Worm (Caenorhabditis elegans): ENCODE results near the gene lon-1.

lon-1 gene

DNA sequence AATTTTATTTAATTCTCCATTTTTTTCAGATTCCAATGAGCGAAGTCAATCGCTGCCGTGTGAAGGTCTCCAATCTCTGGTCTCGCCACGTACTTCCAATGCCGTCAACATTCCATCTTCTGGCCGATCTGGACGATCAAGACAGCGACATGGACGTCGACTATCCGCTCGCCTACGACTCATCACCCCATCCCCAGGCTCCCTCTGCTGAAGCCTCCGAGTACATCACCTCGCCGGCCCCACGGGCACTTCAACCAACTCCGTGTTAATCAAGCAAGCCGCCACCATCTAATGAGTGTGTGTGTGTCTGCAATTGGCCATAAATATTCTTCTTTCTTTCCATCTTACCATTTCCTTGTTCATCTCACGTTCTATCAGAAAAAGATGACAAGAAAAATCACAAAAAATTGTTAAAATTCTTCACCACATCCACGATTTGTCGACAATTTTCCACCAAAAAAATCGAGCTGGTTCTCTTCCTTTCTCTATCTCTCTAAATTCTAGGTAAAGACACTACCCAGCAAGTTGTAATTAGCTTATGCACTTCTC lies 31.3 kb downstream of the lon-1 start:
- TF ChIP-seq hsf-1 (GFP tag; IDR thresholded peaks at IDR 0.05), result no peak
- TF ChIP-seq rec-8 (tag; optimal IDR thresholded peaks at IDR 0.05), result no peak
- TF ChIP-seq ccch-3 (GFP tag; optimal IDR thresholded peaks at IDR 0.05), result no peak
- TF ChIP-seq hmg-1.2 (GFP tag; IDR thresholded peaks at IDR 0.05), result 0 out of 2 replicates have a peak, but pooled peaks have one; percentile 6
- no peak for TF ChIP-seq snpc-3.4 (tag; optimal IDR thresholded peaks at IDR 0.05)
- TF ChIP-seq tlf-1 (GFP tag; optimal IDR thresholded peaks at IDR 0.05), result no peak
- no peak for TF ChIP-seq ekl-4 (GFP tag; IDR thresholded peaks at IDR 0.05)
- no peak for TF ChIP-seq hlh-26 (GFP tag; conservative IDR thresholded peaks at IDR 0.05)
- TF ChIP-seq mcd-1 (GFP tag; IDR thresholded peaks at IDR 0.05), result 0 out of 2 replicates have a peak, but pooled peaks have one; percentile 6
- TF ChIP-seq dox-1 (GFP tag; IDR thresholded peaks at IDR 0.05), result no peak
- peak; percentile 26; the same call in 1 of the 2 replicates for TF ChIP-seq ceh-100 (GFP tag; IDR thresholded peaks at IDR 0.05)
- peak; percentile 69 for TF ChIP-seq zfh-2 (GFP tag; conservative IDR thresholded peaks at IDR 0.05)
- no peak for TF ChIP-seq C06A6.2 (GFP tag; conservative IDR thresholded peaks at IDR 0.05)
- TF ChIP-seq egl-18 (GFP tag; IDR thresholded peaks at IDR 0.05), result no peak

DNA sequence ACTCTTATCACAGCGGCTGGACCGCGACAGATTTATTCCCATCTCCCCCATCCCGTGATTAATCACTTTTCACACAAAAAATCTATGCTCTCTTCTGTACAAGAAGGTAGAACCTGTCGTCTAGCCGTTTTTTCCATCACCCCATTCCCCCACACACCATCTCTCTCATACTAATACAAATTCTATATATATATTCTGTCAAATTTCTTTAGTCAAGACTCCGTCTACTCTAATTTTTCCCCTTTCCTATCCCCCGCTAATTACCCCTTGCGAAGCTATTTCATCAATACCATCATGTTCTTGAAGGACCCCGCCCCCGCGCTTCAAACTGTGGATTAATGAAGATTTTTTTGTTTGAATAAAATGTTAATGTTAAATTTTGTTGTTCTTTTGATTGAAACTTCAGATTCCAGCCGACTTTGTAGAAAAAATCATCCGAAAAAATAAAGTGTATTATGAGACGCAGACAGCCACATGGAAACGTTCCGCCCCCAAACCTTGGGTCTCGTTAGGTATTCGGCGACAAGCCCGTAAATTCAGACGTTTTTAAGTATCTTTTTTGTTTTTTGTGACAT lies 31.8 kb downstream of the lon-1 start:
- TF ChIP-seq chd-7 (tag; optimal IDR thresholded peaks at IDR 0.05) (peak; percentile 65), B0019.2 (GFP tag; conservative IDR thresholded peaks at IDR 0.05) (no peak), ztf-22 (GFP tag; optimal IDR thresholded peaks at IDR 0.05) (no peak), nfya-2 (GFP tag; IDR thresholded peaks at IDR 0.05) (no peak), lin-54 (GFP tag; optimal IDR thresholded peaks at IDR 0.05) (peak; percentile 37), dpff-1 (tag; optimal IDR thresholded peaks at IDR 0.05) (peak; percentile 46), ztf-3 (GFP tag; optimal IDR thresholded peaks at IDR 0.05) (peak; percentile 48), egrh-3 (GFP tag; IDR thresholded peaks at IDR 0.05) (peak; percentile 4; the same call in 1 of the 2 replicates), rec-8 (tag; optimal IDR thresholded peaks at IDR 0.05) (no peak), B0336.3 (GFP tag; IDR thresholded peaks at IDR 0.05) (peak; percentile 75), aptf-3 (GFP tag; IDR thresholded peaks at IDR 0.05) (no peak), snpc-1.3 (tag; optimal IDR thresholded peaks at IDR 0.05; ENCODE audit: insufficient read depth) (no peak), lin-40 (tag; optimal IDR thresholded peaks at IDR 0.05) (no peak), ceh-40 (GFP tag; IDR thresholded peaks at IDR 0.05) (no peak), F49E8.2 (tag; optimal IDR thresholded peaks at IDR 0.05; ENCODE audit: insufficient read depth) (no peak), athp-1 (tag; optimal IDR thresholded peaks at IDR 0.05) (peak; percentile 3), nhr-90 (tag; optimal IDR thresholded peaks at IDR 0.05) (peak; percentile 52), hlh-26 (GFP tag; conservative IDR thresholded peaks at IDR 0.05) (no peak), ekl-4 (GFP tag; IDR thresholded peaks at IDR 0.05) (peak; percentile 85), tbp1 (GFP tag; optimal IDR thresholded peaks at IDR 0.05) (no peak), C17E4.6 (GFP tag; IDR thresholded peaks at IDR 0.05) (no peak), nhr-27 (tag; optimal IDR thresholded peaks at IDR 0.05) (no peak), sptf-2 (GFP tag; optimal IDR thresholded peaks at IDR 0.05) (no peak), dox-1 (GFP tag; IDR thresholded peaks at IDR 0.05) (0 out of 2 replicates have a peak, but pooled peaks have one; percentile 19), ZK185.1 (tag; optimal IDR thresholded peaks at IDR 0.05; ENCODE audit: poor library complexity, severe bottlenecking) (peak; percentile 35), tlf-1 (GFP tag; optimal IDR thresholded peaks at IDR 0.05) (peak; percentile 1), snpc-3.4 (tag; optimal IDR thresholded peaks at IDR 0.05) (peak; percentile 7), madf-10 (tag; optimal IDR thresholded peaks at IDR 0.05) (peak; percentile 50), rpc-1 (optimal IDR thresholded peaks at IDR 0.05) (no peak), rpc-1 (tag; optimal IDR thresholded peaks at IDR 0.05) (no peak), hrde-1 (tag; optimal IDR thresholded peaks at IDR 0.05; ENCODE audit: borderline replicate concordance) (peak; percentile 29), hmg-1.2 (GFP tag; IDR thresholded peaks at IDR 0.05) (no peak; the same call in 1 of the 2 replicates), efl-1 (GFP tag; optimal IDR thresholded peaks at IDR 0.05) (no peak), F37B4.10 (GFP tag; IDR thresholded peaks at IDR 0.05) (no peak), madf-8 (GFP tag; conservative IDR thresholded peaks at IDR 0.05) (no peak), mxl-1 (tag; optimal IDR thresholded peaks at IDR 0.05) (no peak), pha-4 (tag; optimal IDR thresholded peaks at IDR 0.05) (no peak), rcor-1 (GFP tag; IDR thresholded peaks at IDR 0.05) (no peak)

Data from whole organism, young adult.